Fruit fly (Drosophila melanogaster) S2 (cell line): ENCODE data around the gene Eip78C.

Experiments
- CG8478 ChIP-seq: fragments of >200 bp; optimal IDR thresholded peaks from 2 replicates; lab custom pipeline; 2018
- CTCF ChIP-seq, 2 experiments: fragments of >200 bp; optimal IDR thresholded peaks; 2 replicates each; lab custom pipeline; 2018

Eip78C gene

dm6 chr3L:21205496-21205824 lies 20.9 kb upstream of the Eip78C start:
- TF ChIP-seq CTCF (optimal IDR thresholded peaks at IDR 0.05; lab: Kevin White, UChicago) = no peak
- no peak for TF ChIP-seq CG8478

DNA sequence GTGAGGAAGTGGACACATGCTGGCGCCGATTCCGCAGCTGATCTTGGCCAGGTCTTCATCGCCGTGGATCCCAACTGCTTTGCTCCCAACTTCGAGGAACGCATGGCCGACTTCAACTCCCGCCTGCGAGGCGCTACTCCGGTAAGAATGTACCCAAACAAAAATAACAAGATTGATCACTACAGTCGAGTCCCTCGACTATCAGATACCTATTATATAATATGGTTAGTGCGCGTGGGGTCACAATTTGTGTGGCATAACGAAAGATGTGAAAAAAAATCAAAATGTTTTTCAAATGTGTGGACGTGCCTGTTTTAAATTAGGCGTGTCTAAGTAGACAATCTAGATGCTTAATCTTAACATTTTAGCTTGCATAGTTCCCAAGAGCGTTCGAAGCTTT lies 19.9 kb upstream of the Eip78C start:
- no peak for TF ChIP-seq CTCF (optimal IDR thresholded peaks at IDR 0.05; lab: Kevin White, UChicago)
- no peak for TF ChIP-seq CG8478

DNA sequence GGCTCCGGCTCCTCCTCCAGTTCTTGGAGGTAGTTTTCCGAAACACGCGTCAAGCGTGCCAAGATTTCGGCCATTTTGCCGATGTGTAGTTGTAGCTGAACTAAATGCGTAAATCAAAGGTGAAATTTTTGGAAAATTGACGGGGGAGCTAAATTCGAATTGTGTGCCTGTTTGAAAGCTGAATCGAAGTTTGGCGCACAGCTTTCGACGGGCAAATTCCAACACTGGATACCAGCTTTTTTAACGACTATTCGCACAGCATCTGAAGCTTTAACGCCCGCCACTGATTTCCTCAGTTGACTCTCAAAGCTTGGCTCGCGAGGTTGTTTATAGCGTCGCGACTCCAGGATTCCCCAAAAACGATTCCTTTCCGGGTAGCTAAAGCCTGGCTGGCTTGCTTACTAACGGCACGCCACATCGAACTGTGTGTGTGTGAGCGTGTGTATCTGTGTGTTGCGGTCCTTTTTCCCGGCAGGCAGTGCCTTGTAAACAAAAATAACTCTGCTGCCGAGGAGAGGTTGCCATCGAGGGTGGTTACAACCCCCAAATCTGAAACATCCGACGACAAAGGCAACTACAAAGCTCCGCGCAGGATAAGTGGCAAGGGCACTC lies 16.4 kb upstream of the Eip78C start, which contains the start of the genes CG10510 and CG10508:
TSS of gene CG10510 (minus strand) at position 164 of the 612 bp plus-strand sequence.
TSS of gene CG10508 (plus strand) at position 295 of the 612 bp plus-strand sequence.
- TF ChIP-seq CG8478 (no peak), CTCF (optimal IDR thresholded peaks at IDR 0.05; lab: Kevin White, UChicago) (no peak)

dm6 chr3L:21216697-21217291 lies 9.6 kb upstream of the Eip78C start, which contains the start of the genes Trmt112 and Ilk:
Trmt112 (minus strand) TSS chr3L:21216839.
Ilk (plus strand) TSS chr3L:21216901.
- TF ChIP-seq CTCF (optimal IDR thresholded peaks at IDR 0.05; lab: Kevin White, UChicago) (peak in 1 of 2 experiments; percentile 4), CG8478 (no peak)

- TF ChIP-seq CG8478 (no peak), CTCF (optimal IDR thresholded peaks at IDR 0.05; lab: Kevin White, UChicago) (no peak)
These were observed 7.2 kb upstream of the Eip78C start for dm6 chr3L:21219160-21219559.

- TF ChIP-seq CG8478 (no peak), CTCF (optimal IDR thresholded peaks at IDR 0.05; lab: Kevin White, UChicago) (no peak)
These were observed 6.3 kb upstream of the Eip78C start, which contains the start of gene CG43219 for dm6 chr3L:21220100-21220499. CG43219 (plus strand) TSS chr3L:21220400.

dm6 chr3L:21223268-21223667 lies 3.1 kb upstream of the Eip78C start:
- no peak for TF ChIP-seq CG8478
- no peak for TF ChIP-seq CTCF (optimal IDR thresholded peaks at IDR 0.05; lab: Kevin White, UChicago)

DNA sequence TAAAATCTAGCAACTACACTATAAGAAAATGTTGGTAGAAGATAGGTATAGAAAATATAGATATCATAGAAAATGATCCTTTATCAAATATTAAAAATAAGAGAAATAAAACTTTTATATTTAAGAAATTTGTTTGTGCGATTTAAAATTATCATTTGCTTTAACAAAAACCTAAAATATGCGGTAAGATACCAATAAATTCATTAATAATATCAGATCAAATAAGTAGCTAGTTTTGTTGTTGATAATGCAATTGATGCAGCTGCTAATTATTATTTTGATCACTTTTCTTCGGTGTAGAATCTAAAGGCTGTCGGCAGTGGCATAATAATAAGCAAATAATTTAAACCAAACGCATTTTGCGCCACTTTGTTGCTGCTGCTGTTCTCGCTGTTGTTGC lies 2.1 kb upstream of the Eip78C start:
- TF ChIP-seq CG8478 = no peak
- TF ChIP-seq CTCF (optimal IDR thresholded peaks at IDR 0.05; lab: Kevin White, UChicago) = no peak

DNA sequence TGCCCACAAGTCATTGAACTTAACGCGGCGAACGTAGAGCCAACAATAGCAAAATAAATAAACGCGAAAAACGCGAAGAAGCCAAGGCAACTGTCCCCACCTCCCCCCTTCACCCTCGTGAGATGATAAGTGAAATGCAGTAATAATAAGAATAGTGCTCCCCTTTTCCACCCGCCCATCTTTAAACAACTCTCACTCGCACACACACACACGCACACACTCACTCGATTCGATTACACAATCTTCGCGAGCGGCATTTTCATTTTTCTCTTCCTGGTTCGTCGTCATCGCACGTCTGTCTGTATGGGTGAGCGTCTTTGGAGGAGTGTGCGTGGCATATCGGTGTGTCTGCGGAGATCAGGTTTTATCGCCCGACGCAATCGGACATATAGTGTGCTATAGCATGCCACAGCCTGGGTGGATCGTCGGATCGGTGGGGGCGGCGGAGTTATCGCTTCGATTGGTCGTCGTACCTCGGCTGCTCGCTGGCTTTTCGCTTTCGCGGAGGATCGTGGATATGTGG lies 1.6 kb upstream of the Eip78C start:
- TF ChIP-seq CTCF (optimal IDR thresholded peaks at IDR 0.05; lab: Kevin White, UChicago) (no peak), CG8478 (no peak)

DNA sequence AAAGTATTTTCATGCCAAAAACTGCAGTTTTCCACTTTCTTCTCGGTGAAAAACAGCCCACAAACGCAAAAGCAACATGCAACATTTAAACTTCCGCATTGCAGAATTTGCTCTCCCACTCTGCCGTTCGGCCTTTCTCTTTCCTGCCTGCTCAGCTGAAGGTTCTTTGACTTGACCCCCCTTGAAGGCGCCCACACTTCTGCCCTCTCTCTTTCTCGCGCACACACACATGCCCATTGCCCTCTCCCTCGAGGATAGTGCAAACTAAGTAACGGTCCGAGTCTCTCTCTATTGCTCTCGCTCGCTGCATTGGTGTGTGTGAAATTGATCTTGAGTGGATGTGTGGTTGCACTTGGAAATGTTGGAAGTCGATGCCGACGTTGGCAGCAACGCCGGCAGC lies 767 bp upstream of the Eip78C start:
- TF ChIP-seq CG8478 = no peak
- TF ChIP-seq CTCF (optimal IDR thresholded peaks at IDR 0.05; lab: Kevin White, UChicago) = no peak

DNA sequence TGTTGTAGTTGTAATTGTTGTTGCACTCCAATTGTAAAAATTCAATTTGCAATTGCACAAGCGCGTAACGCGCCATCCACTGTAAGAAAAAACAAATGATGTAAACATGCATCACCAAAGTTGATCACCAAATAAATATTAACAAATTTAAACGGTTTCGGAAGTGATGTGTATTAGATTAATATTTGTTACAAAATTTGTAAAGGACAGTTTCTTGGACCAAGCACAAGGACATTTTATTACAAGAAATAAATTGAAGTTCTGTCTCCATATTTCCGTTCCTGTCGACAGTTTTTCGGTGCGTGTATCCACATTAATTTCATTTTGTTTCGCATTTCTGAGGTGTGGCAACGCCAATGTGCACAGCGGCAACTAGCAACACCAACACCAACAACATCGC lies 3.4 kb downstream of the Eip78C start:
- TF ChIP-seq CG8478 (no peak), CTCF (optimal IDR thresholded peaks at IDR 0.05; lab: Kevin White, UChicago) (no peak)

dm6 chr3L:21230762-21231161 lies 4.4 kb downstream of the Eip78C start:
- TF ChIP-seq CG8478 = no peak
- TF ChIP-seq CTCF (optimal IDR thresholded peaks at IDR 0.05; lab: Kevin White, UChicago) = no peak

dm6 chr3L:21236959-21237551 lies 10.6 kb downstream of the Eip78C start:
- TF ChIP-seq CG8478 (no peak), CTCF (optimal IDR thresholded peaks at IDR 0.05; lab: Kevin White, UChicago) (no peak)

DNA sequence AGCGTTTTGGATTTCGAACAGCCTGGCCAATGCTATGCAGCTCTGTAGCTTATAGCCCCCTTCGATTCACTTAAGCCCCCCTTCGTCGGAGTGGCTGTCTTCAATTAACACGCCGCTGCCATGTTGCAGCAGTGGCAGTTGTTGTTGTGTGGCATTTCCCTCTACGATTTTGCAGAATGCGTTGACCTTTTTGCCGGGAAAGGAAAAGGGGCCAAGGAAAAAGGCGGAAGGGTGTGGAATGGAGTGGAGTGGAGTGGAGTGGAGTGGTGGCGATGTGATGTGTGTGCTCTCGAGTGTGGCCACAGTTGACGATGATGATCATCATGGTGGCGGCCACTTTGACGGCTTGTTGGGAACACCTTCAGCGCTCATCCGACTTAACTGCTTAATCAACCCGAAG lies 12.0 kb downstream of the Eip78C start:
- TF ChIP-seq CG8478 (no peak), CTCF (optimal IDR thresholded peaks at IDR 0.05; lab: Kevin White, UChicago) (no peak)

DNA sequence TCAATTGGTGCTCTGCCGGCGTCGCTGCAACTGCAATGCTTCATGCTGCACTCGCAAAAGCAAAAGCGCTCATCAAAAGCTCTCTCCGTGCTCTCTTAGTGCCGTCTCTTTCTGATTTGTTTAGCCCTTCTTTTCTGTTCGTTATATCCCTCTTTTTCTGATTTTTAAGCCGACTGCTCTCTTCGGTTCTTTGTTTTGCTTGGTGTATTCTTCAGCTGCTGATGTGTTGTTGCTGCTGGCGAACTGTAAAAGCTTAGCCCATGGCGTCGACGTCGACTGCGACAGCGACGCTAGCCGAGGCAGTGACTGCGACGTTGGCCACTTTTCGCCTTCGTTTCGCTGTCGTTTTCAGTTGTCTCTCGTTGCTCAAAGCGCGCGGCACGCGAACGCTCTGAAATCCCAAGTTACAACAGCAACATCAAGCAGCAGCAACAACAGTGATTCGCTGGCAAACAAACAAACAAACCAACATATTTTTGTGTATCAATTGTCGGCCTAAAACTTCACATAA lies 13.6 kb downstream of the Eip78C start:
- no peak for TF ChIP-seq CTCF (optimal IDR thresholded peaks at IDR 0.05; lab: Kevin White, UChicago)
- no peak for TF ChIP-seq CG8478

- TF ChIP-seq CG8478 (no peak), CTCF (optimal IDR thresholded peaks at IDR 0.05; lab: Kevin White, UChicago) (no peak)
These were observed 15.1 kb downstream of the Eip78C start for dm6 chr3L:21241447-21241983.
